Fruit fly (Drosophila melanogaster): ENCODE measurements around the gene CG12985.

CG12985 gene

dm6 chrX:17914508-17914907 lies 31.0 kb downstream of the CG12985 start (continued):
- TF ChIP-seq ss (GFP tag; optimal IDR thresholded peaks at IDR 0.05) (no peak), Ets96B (tag; optimal IDR thresholded peaks at IDR 0.05) (no peak), cyc (GFP tag; optimal IDR thresholded peaks at IDR 0.05) (peak; percentile 1), Hr4 (GFP tag; optimal IDR thresholded peaks at IDR 0.05) (peak; percentile 71), Eip75B (GFP tag; optimal IDR thresholded peaks at IDR 0.05) (no peak), CG11762 (GFP tag; optimal IDR thresholded peaks at IDR 0.05; ENCODE audit: insufficient read depth) (no peak), Eip78C (GFP tag) (peak; percentile 77), vri (GFP tag; optimal IDR thresholded peaks at IDR 0.05) (no peak), salr (GFP tag; optimal IDR thresholded peaks at IDR 0.05) (no peak), CG8632 (GFP tag; optimal IDR thresholded peaks at IDR 0.05) (no peak), Hr39 (GFP tag; optimal IDR thresholded peaks at IDR 0.05) (peak; percentile 8), pdm3 (GFP tag; optimal IDR thresholded peaks at IDR 0.05) (peak; percentile 37), fkh (GFP tag; optimal IDR thresholded peaks at IDR 0.05) (no peak), esn (GFP tag; optimal IDR thresholded peaks at IDR 0.05) (peak; percentile 22), dsx (GFP tag; optimal IDR thresholded peaks at IDR 0.05; ENCODE audit: poor library complexity, severe bottlenecking) (no peak), Gug (GFP tag; IDR thresholded peaks at IDR 0.05) (0 out of 2 replicates have a peak, but pooled peaks have one; percentile 18), CG7368 (GFP tag; optimal IDR thresholded peaks at IDR 0.05) (no peak), CG10669 (GFP tag; optimal IDR thresholded peaks at IDR 0.05) (no peak), CG6854 (GFP tag; optimal IDR thresholded peaks at IDR 0.05) (no peak), CG9139 (GFP tag; optimal IDR thresholded peaks at IDR 0.05) (no peak)

DNA sequence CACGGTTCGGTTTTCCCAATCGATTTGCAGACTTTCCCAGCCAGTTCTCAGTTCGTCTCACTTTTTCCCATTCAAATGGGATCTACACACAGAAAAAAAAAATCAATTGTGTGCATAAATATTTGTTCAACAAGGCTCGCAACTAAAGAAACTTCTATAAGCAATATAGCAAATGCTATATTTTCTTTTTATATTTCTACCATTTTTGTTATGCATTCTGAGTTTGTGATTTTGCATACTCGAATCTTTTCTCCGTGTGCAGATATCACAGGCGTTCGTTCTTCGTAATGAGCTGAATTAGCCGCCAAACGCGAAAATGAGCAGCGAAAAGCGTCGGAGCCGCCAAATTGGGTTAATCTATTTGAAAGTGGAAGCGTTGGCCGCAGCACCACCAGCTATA lies 32.4 kb downstream of the CG12985 start:
- TF ChIP-seq Hr4 (GFP tag; optimal IDR thresholded peaks at IDR 0.05) (peak; percentile 21), CG11294 (GFP tag; IDR thresholded peaks at IDR 0.05) (no peak), CG8119 (GFP tag; IDR thresholded peaks at IDR 0.05) (peak; percentile 52; the same call in 1 of the 3 replicates), CG15336 (GFP tag; IDR thresholded peaks at IDR 0.05) (peak; percentile 73), Eip78C (GFP tag) (peak; percentile 52), lz (GFP tag; optimal IDR thresholded peaks at IDR 0.05) (no peak), CG6276 (GFP tag; optimal IDR thresholded peaks at IDR 0.05) (peak; percentile 22), CG10669 (GFP tag; optimal IDR thresholded peaks at IDR 0.05) (no peak), CG6808 (GFP tag; optimal IDR thresholded peaks at IDR 0.05) (no peak), CG9139 (GFP tag; optimal IDR thresholded peaks at IDR 0.05) (no peak), Sox15 (GFP tag; optimal IDR thresholded peaks at IDR 0.05) (no peak), dsx (GFP tag; optimal IDR thresholded peaks at IDR 0.05; ENCODE audit: poor library complexity, severe bottlenecking) (no peak), Smox (GFP tag; optimal IDR thresholded peaks at IDR 0.05) (no peak), Eip93F (GFP tag; optimal IDR thresholded peaks at IDR 0.05) (no peak), spab (GFP tag; optimal IDR thresholded peaks at IDR 0.05) (no peak), CG31627 (GFP tag; optimal IDR thresholded peaks at IDR 0.05) (no peak), ss (GFP tag; optimal IDR thresholded peaks at IDR 0.05) (no peak), topi (GFP tag; optimal IDR thresholded peaks at IDR 0.05) (no peak), eg (GFP tag; IDR thresholded peaks at IDR 0.05) (peak; percentile 68), CG6163 (GFP tag; IDR thresholded peaks at IDR 0.05) (peak; percentile 27; the same call in 1 of the 3 replicates), OdsH (GFP tag; optimal IDR thresholded peaks at IDR 0.05) (peak; percentile 9), Hr39 (GFP tag; optimal IDR thresholded peaks at IDR 0.05) (no peak), CG32006 (GFP tag; optimal IDR thresholded peaks at IDR 0.05) (peak; percentile 62), pdm3 (GFP tag; optimal IDR thresholded peaks at IDR 0.05) (no peak)

- TF ChIP-seq CG6808 (GFP tag; optimal IDR thresholded peaks at IDR 0.05) (peak; percentile 6), Met (GFP tag; optimal IDR thresholded peaks at IDR 0.05) (no peak), Lpt (GFP tag; optimal IDR thresholded peaks at IDR 0.05) (peak; percentile 7), Hr4 (GFP tag; optimal IDR thresholded peaks at IDR 0.05) (peak; percentile 11), CG6792 (GFP tag; optimal IDR thresholded peaks at IDR 0.05) (peak; percentile 32), Eip78C (GFP tag) (peak; percentile 62), OdsH (GFP tag; optimal IDR thresholded peaks at IDR 0.05) (peak; percentile 21), salr (GFP tag; optimal IDR thresholded peaks at IDR 0.05) (peak in 1 of 2 experiments; percentile 18), CG32006 (GFP tag; optimal IDR thresholded peaks at IDR 0.05) (peak; percentile 68), CG8119 (GFP tag; IDR thresholded peaks at IDR 0.05) (peak; percentile 37; the same call in 2 of the 3 replicates), fd59A (GFP tag; optimal IDR thresholded peaks at IDR 0.05) (no peak), esn (GFP tag; optimal IDR thresholded peaks at IDR 0.05) (no peak), CG34406 (GFP tag; optimal IDR thresholded peaks at IDR 0.05) (peak; percentile 14), Hr38 (GFP tag; optimal IDR thresholded peaks at IDR 0.05) (no peak), eg (GFP tag; IDR thresholded peaks at IDR 0.05) (no peak), CG16779 (tag; optimal IDR thresholded peaks at IDR 0.05) (no peak), CG15336 (GFP tag; IDR thresholded peaks at IDR 0.05) (peak; percentile 47), CG11902 (GFP tag; optimal IDR thresholded peaks at IDR 0.05) (no peak), pdm3 (GFP tag; optimal IDR thresholded peaks at IDR 0.05) (peak; percentile 3), dac (GFP tag; optimal IDR thresholded peaks at IDR 0.05) (peak; percentile 13), acj6 (GFP tag; optimal IDR thresholded peaks at IDR 0.05) (peak; percentile 24)
These were observed 34.2 kb downstream of the CG12985 start for dm6 chrX:17917564-17918233.
